Worm (Caenorhabditis elegans) whole organism, midembryonic: ENCODE results near the gene F54B11.5.

Experiments
- ref-1 ChIP-seq: fragments of 200-800 bp; sonication (Bioruptor generic); conservative IDR thresholded peaks from 2 replicates; pipeline ENCODE4 v1.3.6; 2022; ENCODE audit warnings: missing genetic modification reagents, missing genetic modification characterization, missing compliant biosample characterization
- ztf-23 ChIP-seq: fragments of 200-800 bp; sonication (Bioruptor generic); IDR thresholded peaks from 2 replicates; pipeline ENCODE4 v1.3.6; 2022; ENCODE audit warnings: missing genetic modification reagents, missing genetic modification characterization, missing compliant biosample characterization

DNA sequence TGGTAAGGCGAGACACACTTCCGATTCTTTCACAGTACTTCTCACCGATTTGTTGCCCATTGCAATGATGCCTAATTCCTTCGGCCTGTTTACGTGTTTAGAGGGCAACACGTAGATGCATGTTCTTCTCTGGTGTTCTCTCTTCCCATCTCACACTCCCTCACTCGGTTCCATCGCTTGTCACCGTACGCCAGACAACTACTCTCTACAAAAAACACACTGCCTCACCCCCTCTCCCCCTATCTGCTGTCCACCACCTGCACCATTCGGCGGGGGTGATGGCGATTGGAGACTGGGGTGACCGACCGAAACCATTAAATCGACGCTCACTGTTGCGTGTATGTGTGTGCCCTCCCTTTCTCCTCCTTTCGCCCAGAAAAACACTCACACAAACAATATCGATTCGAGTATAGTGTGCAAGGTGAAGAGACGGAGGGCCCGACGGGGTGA lies 11.9 kb downstream of the F54B11.5 start:
- no peak for TF ChIP-seq ztf-23 (GFP tag; lab: Robert Waterston, UW)
- no peak for TF ChIP-seq ref-1 (GFP tag; lab: Robert Waterston, UW)
